Worm (Caenorhabditis elegans) whole organism, midembryonic: Measurements from ENCODE around the gene T16G12.7.

Experiments
- T22C8.4 ChIP-seq: fragments of 200-800 bp; sonication (Bioruptor generic); IDR thresholded peaks from 2 replicates; pipeline ENCODE4 v1.3.6; 2022; ENCODE audit warnings: missing genetic modification characterization, missing compliant biosample characterization
- cog-1 ChIP-seq: sonication (generic microtip); optimal IDR thresholded peaks from 2 replicates; lab custom pipeline; 2016; ENCODE audit warnings: missing genetic modification characterization, missing compliant biosample characterization
- flt-1 ChIP-seq: fragments of 200-800 bp; sonication (Bioruptor generic); IDR thresholded peaks from 2 replicates; pipeline ENCODE4 v1.3.6; 2022; ENCODE audit warnings: missing genetic modification characterization, missing compliant biosample characterization
- klf-2 ChIP-seq: fragments of 200-800 bp; sonication (Bioruptor generic); conservative IDR thresholded peaks from 2 replicates; pipeline ENCODE4 v1.3.6; 2022; ENCODE audit warnings: missing genetic modification reagents, missing genetic modification characterization, missing compliant biosample characterization
- med-1 ChIP-seq: sonication (generic microtip); optimal IDR thresholded peaks from 2 replicates; lab custom pipeline; 2017; ENCODE audit warnings: missing genetic modification characterization, mild to moderate bottlenecking, missing compliant biosample characterization, antibody characterized with exemption, missing genetic modification reagents; ENCODE audit not compliant: insufficient read depth
- ref-1 ChIP-seq: fragments of 200-800 bp; sonication (Bioruptor generic); conservative IDR thresholded peaks from 2 replicates; pipeline ENCODE4 v1.3.6; 2022; ENCODE audit warnings: missing genetic modification reagents, missing genetic modification characterization, missing compliant biosample characterization
- tab-1 ChIP-seq: fragments of 200-800 bp; sonication (Bioruptor generic); IDR thresholded peaks from 2 replicates; pipeline ENCODE4 v1.3.6; 2022; ENCODE audit warnings: missing genetic modification characterization, missing compliant biosample characterization
- ztf-23 ChIP-seq: fragments of 200-800 bp; sonication (Bioruptor generic); IDR thresholded peaks from 2 replicates; pipeline ENCODE4 v1.3.6; 2022; ENCODE audit warnings: missing genetic modification reagents, missing genetic modification characterization, missing compliant biosample characterization
- ztf-29 ChIP-seq: fragments of 200-800 bp; sonication (Bioruptor generic); IDR thresholded peaks from 2 replicates; pipeline ENCODE4 v1.3.6; 2022; ENCODE audit warnings: missing genetic modification reagents, missing genetic modification characterization, missing compliant biosample characterization

The T16G12.7 gene

ce11 chrIII:10010117-10010516, 29.8 kb downstream of the T16G12.7 start, which contains the start of gene fbxa-155:
Gene fbxa-155, minus strand, starts transcription at chrIII:10010217.
- TF ChIP-seq ztf-23 (no peak), T22C8.4 (no peak), klf-2 (GFP tag; lab: Robert Waterston, UW) (no peak), ref-1 (GFP tag; lab: Robert Waterston, UW) (no peak), ztf-29 (GFP tag; lab: Robert Waterston, UW) (no peak), flt-1 (GFP tag; lab: Robert Waterston, UW) (no peak), med-1 (GFP tag; lab: Kevin White, UChicago) (no peak), cog-1 (tag; lab: Kevin White, UChicago) (no peak), tab-1 (GFP tag; lab: Robert Waterston, UW) (no peak)

ce11 chrIII:10006734-10007348, 33.1 kb downstream of the T16G12.7 start, which contains the start of gene C05B5.8:
Gene C05B5.8, minus strand, starts transcription at chrIII:10006784.
- TF ChIP-seq cog-1 (tag; lab: Kevin White, UChicago) (no peak), med-1 (GFP tag; lab: Kevin White, UChicago) (no peak), ztf-23 (no peak), ref-1 (GFP tag; lab: Robert Waterston, UW) (no peak), klf-2 (GFP tag; lab: Robert Waterston, UW) (no peak), flt-1 (GFP tag; lab: Robert Waterston, UW) (no peak), ztf-29 (GFP tag; lab: Robert Waterston, UW) (no peak), tab-1 (GFP tag; lab: Robert Waterston, UW) (no peak), T22C8.4 (no peak)

ce11 chrIII:10004213-10004612, 35.7 kb downstream of the T16G12.7 start, which contains the start of gene C05B5.11:
Gene C05B5.11, plus strand, starts transcription at chrIII:10004513.
- no peak for TF ChIP-seq ztf-23
- no peak for TF ChIP-seq ref-1 (GFP tag; lab: Robert Waterston, UW)
- TF ChIP-seq flt-1 (GFP tag; lab: Robert Waterston, UW), result no peak
- TF ChIP-seq T22C8.4, result no peak
- TF ChIP-seq tab-1 (GFP tag; lab: Robert Waterston, UW), result no peak
- TF ChIP-seq klf-2 (GFP tag; lab: Robert Waterston, UW), result no peak
- TF ChIP-seq ztf-29 (GFP tag; lab: Robert Waterston, UW), result no peak
- TF ChIP-seq med-1 (GFP tag; lab: Kevin White, UChicago), result no peak
- no peak for TF ChIP-seq cog-1 (tag; lab: Kevin White, UChicago)

DNA sequence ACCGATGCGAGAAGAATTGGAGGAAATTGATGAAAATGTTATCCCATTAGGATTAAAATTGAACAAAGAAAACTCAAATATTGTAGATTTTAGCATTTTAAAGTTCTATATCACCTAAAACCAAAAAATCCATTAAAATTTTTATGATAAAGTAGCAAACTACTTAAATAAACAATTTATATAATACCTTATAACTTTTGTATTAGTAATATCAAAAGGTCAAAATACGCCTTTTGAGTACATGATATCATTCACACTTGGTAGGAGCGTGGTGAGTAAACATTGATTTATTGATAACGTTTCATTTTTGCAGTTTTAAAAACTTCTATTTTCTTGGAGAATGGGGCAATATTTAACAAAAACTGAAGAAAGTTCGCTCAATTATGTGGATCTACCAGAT, 38.9 kb downstream of the T16G12.7 start, which contains the start of gene C05B5.5:
TSS of gene C05B5.5 (plus strand) at position 301 of the 400 bp plus-strand sequence.
- TF ChIP-seq ztf-29 (GFP tag; lab: Robert Waterston, UW), result no peak
- TF ChIP-seq ref-1 (GFP tag; lab: Robert Waterston, UW), result no peak
- no peak for TF ChIP-seq tab-1 (GFP tag; lab: Robert Waterston, UW)
- TF ChIP-seq ztf-23, result no peak
- TF ChIP-seq cog-1 (tag; lab: Kevin White, UChicago), result no peak
- TF ChIP-seq T22C8.4, result no peak
- no peak for TF ChIP-seq med-1 (GFP tag; lab: Kevin White, UChicago)
- TF ChIP-seq flt-1 (GFP tag; lab: Robert Waterston, UW), result no peak
- no peak for TF ChIP-seq klf-2 (GFP tag; lab: Robert Waterston, UW)

ce11 chrIII:10000428-10000827, 39.5 kb downstream of the T16G12.7 start, which contains the start of gene C05B5.2:
Gene C05B5.2, minus strand, starts transcription at chrIII:10000528.
- TF ChIP-seq tab-1 (GFP tag; lab: Robert Waterston, UW), result no peak
- no peak for TF ChIP-seq flt-1 (GFP tag; lab: Robert Waterston, UW)
- no peak for TF ChIP-seq ztf-29 (GFP tag; lab: Robert Waterston, UW)
- TF ChIP-seq T22C8.4, result no peak
- no peak for TF ChIP-seq ztf-23
- TF ChIP-seq ref-1 (GFP tag; lab: Robert Waterston, UW), result no peak
- TF ChIP-seq klf-2 (GFP tag; lab: Robert Waterston, UW), result no peak
- TF ChIP-seq med-1 (GFP tag; lab: Kevin White, UChicago), result no peak
- no peak for TF ChIP-seq cog-1 (tag; lab: Kevin White, UChicago)

ce11 chrIII:9999235-9999634, 40.7 kb downstream of the T16G12.7 start, which contains the start of gene C05B5.17:
Gene C05B5.17, minus strand, starts transcription at chrIII:9999335.
- TF ChIP-seq klf-2 (GFP tag; lab: Robert Waterston, UW), result no peak
- no peak for TF ChIP-seq ztf-23
- TF ChIP-seq med-1 (GFP tag; lab: Kevin White, UChicago), result no peak
- TF ChIP-seq tab-1 (GFP tag; lab: Robert Waterston, UW), result no peak
- no peak for TF ChIP-seq cog-1 (tag; lab: Kevin White, UChicago)
- no peak for TF ChIP-seq ztf-29 (GFP tag; lab: Robert Waterston, UW)
- TF ChIP-seq ref-1 (GFP tag; lab: Robert Waterston, UW), result no peak
- TF ChIP-seq T22C8.4, result no peak
- TF ChIP-seq flt-1 (GFP tag; lab: Robert Waterston, UW), result no peak

DNA sequence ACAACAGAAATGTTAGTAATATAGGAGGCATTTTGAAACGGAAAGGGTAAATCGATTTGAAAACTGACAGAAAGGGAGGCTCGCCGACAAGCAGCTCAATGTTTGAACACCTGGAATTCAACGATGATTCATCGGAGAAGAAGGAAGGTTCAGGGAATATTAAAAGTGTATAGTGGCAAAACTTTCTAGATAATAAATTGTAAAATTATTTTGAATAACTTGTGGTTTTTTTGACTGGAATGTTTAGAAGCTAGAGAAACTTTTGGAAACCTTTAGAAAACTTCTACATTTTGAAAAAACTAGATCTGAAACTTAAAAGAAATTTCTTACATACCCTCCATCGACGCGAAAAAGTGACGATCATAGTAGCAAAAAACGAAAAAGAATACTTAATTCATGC, 42.0 kb downstream of the T16G12.7 start, which contains the start of gene pqn-8:
TSS of gene pqn-8 (minus strand) at position 101 of the 400 bp plus-strand sequence.
- TF ChIP-seq tab-1 (GFP tag; lab: Robert Waterston, UW) (no peak), ztf-23 (no peak), ztf-29 (GFP tag; lab: Robert Waterston, UW) (no peak), flt-1 (GFP tag; lab: Robert Waterston, UW) (no peak), med-1 (GFP tag; lab: Kevin White, UChicago) (no peak), cog-1 (tag; lab: Kevin White, UChicago) (no peak), klf-2 (GFP tag; lab: Robert Waterston, UW) (no peak), ref-1 (GFP tag; lab: Robert Waterston, UW) (no peak), T22C8.4 (no peak)

DNA sequence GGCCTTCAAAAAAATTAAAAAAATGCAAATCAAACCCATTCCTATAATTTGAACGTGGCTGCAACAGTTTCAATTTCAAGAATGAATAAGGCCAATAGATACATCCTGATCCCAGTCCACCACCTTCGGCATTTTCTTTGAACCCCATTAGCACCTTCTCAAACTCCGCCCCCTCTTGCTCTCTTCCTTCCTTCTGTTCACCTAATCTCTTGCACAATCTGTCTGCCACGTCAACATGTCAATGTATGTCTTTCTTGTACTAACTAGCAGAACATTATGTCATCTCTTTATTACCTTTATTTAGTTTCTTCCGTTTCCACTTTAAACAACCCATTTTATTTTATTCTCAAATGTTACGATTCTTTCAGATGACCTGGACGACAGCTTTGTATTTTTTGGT, 46.4 kb downstream of the T16G12.7 start, which contains the start of gene C05B5.4:
TSS of gene C05B5.4 (plus strand) at position 351 of the 400 bp plus-strand sequence.
- TF ChIP-seq klf-2 (GFP tag; lab: Robert Waterston, UW) (no peak), tab-1 (GFP tag; lab: Robert Waterston, UW) (no peak), ref-1 (GFP tag; lab: Robert Waterston, UW) (no peak), ztf-29 (GFP tag; lab: Robert Waterston, UW) (no peak), cog-1 (tag; lab: Kevin White, UChicago) (no peak), T22C8.4 (no peak), flt-1 (GFP tag; lab: Robert Waterston, UW) (no peak), ztf-23 (no peak), med-1 (GFP tag; lab: Kevin White, UChicago) (no peak)
